Worm (Caenorhabditis elegans) whole organism, L3 larva: ENCODE measurements around the gene ran-3.

Experiments
- R02D3.7 ChIP-seq: fragments of 150-350 bp; optimal IDR thresholded peaks from 2 replicates; lab custom pipeline; 2014; ENCODE audit warnings: missing biosample characterization, missing genetic modification characterization
- ZK546.5 ChIP-seq: sonication (generic microtip); optimal IDR thresholded peaks from 2 replicates; lab custom pipeline; 2017; ENCODE audit warnings: missing biosample characterization, missing genetic modification characterization
- ama-1 ChIP-seq: fragments of 150-350 bp; optimal IDR thresholded peaks from 2 replicates; lab custom pipeline; 2018
- ceh-16 ChIP-seq: sonication (generic microtip); optimal IDR thresholded peaks from 2 replicates; lab custom pipeline; 2017; ENCODE audit warnings: missing biosample characterization, missing genetic modification characterization
- ceh-82 ChIP-seq: fragments of 150-350 bp; optimal IDR thresholded peaks from 2 replicates; lab custom pipeline; 2014; ENCODE audit warnings: missing biosample characterization, missing genetic modification characterization
- ceh-9 ChIP-seq: sonication (generic microtip); optimal IDR thresholded peaks from 2 replicates; lab custom pipeline; 2018; ENCODE audit warnings: missing biosample characterization, missing genetic modification characterization
- daf-12 ChIP-seq: fragments of 150-350 bp; optimal IDR thresholded peaks from 2 replicates; lab custom pipeline; 2014; ENCODE audit warnings: missing biosample characterization, missing genetic modification reagents, missing genetic modification characterization
- egl-27 ChIP-seq: sonication (generic microtip); optimal IDR thresholded peaks from 4 replicates; lab custom pipeline; 2017; ENCODE audit warnings: missing biosample characterization, missing genetic modification reagents, missing genetic modification characterization
- egl-5 ChIP-seq: fragments of 150-350 bp; optimal IDR thresholded peaks from 2 replicates; lab custom pipeline; 2017; ENCODE audit warnings: missing biosample characterization, missing genetic modification reagents, missing genetic modification characterization, inconsistent platforms
- elt-2 ChIP-seq: sonication (generic microtip); optimal IDR thresholded peaks from 2 replicates; lab custom pipeline; 2016; ENCODE audit warnings: missing genetic modification reagents, mild to moderate bottlenecking, missing genetic modification characterization, missing compliant biosample characterization
- elt-3 ChIP-seq, 3 experiments: fragments of 150-350 bp in 1 of 3; sonication (generic microtip) in 2 of 3; optimal IDR thresholded peaks; 2 replicates in 2 of 3; 4 replicates in 1 of 3; lab custom pipeline; 2014 to 2017; ENCODE audit warnings: missing biosample characterization in 3 of 3, missing genetic modification characterization in 3 of 3
- eor-1 ChIP-seq, 2 experiments: fragments of 150-350 bp; optimal IDR thresholded peaks; 2 replicates each; lab custom pipeline; 2014 to 2018; ENCODE audit warnings: missing biosample characterization in 2 of 2, missing genetic modification characterization in 2 of 2
- fkh-10 ChIP-seq: sonication (generic microtip); optimal IDR thresholded peaks from 2 replicates; lab custom pipeline; 2017; ENCODE audit warnings: missing biosample characterization, missing genetic modification reagents, missing genetic modification characterization
- fkh-2 ChIP-seq: fragments of 150-350 bp; optimal IDR thresholded peaks from 2 replicates; lab custom pipeline; 2014; ENCODE audit warnings: missing biosample characterization, missing genetic modification reagents, missing genetic modification characterization
- fos-1 ChIP-seq: fragments of 150-350 bp; optimal IDR thresholded peaks from 2 replicates; lab custom pipeline; 2014; ENCODE audit warnings: missing biosample characterization, missing genetic modification characterization
- hmg-11 ChIP-seq: sonication (generic microtip); optimal IDR thresholded peaks from 2 replicates; lab custom pipeline; 2016; ENCODE audit warnings: missing genetic modification characterization, missing compliant biosample characterization
- jun-1 ChIP-seq: fragments of 150-350 bp; optimal IDR thresholded peaks from 2 replicates; lab custom pipeline; 2014; ENCODE audit warnings: missing biosample characterization, missing genetic modification reagents, missing genetic modification characterization
- lin-15B ChIP-seq: fragments of 150-350 bp; optimal IDR thresholded peaks from 2 replicates; lab custom pipeline; 2014; ENCODE audit warnings: missing biosample characterization, missing genetic modification characterization
- lin-39 ChIP-seq: fragments of 150-350 bp; optimal IDR thresholded peaks from 2 replicates; lab custom pipeline; 2018; ENCODE audit warnings: missing biosample characterization, missing genetic modification reagents, missing genetic modification characterization
- lsy-12 ChIP-seq: sonication (generic microtip); optimal IDR thresholded peaks from 2 replicates; lab custom pipeline; 2016; ENCODE audit warnings: mild to moderate bottlenecking, missing genetic modification characterization, missing compliant biosample characterization
- mdl-1 ChIP-seq: fragments of 150-350 bp; optimal IDR thresholded peaks from 2 replicates; lab custom pipeline; 2014; ENCODE audit warnings: missing biosample characterization, missing genetic modification characterization
- mml-1 ChIP-seq: fragments of 150-350 bp; sonication (generic microtip); optimal IDR thresholded peaks from 3 replicates; lab custom pipeline; 2014; ENCODE audit warnings: missing biosample characterization, missing genetic modification characterization
- nfya-1 ChIP-seq: sonication (generic microtip); optimal IDR thresholded peaks from 2 replicates; lab custom pipeline; 2017; ENCODE audit warnings: missing genetic modification characterization, mild to moderate bottlenecking, missing compliant biosample characterization, antibody characterized with exemption, moderate library complexity; ENCODE audit not compliant: insufficient read depth
- nhr-11 ChIP-seq: fragments of 150-350 bp; optimal IDR thresholded peaks from 2 replicates; lab custom pipeline; 2014; ENCODE audit warnings: missing biosample characterization, missing genetic modification characterization
- nhr-23 ChIP-seq: fragments of 150-350 bp; optimal IDR thresholded peaks from 2 replicates; lab custom pipeline; 2014; ENCODE audit warnings: missing biosample characterization, missing genetic modification reagents, missing genetic modification characterization
- nhr-237 ChIP-seq: fragments of 150-350 bp; optimal IDR thresholded peaks from 2 replicates; lab custom pipeline; 2014; ENCODE audit warnings: missing biosample characterization, missing genetic modification characterization
- nhr-25 ChIP-seq: sonication (generic microtip); optimal IDR thresholded peaks from 2 replicates; lab custom pipeline; 2017; ENCODE audit warnings: missing biosample characterization, missing genetic modification characterization
- nhr-67 ChIP-seq: fragments of 150-350 bp; optimal IDR thresholded peaks from 2 replicates; lab custom pipeline; 2014; ENCODE audit warnings: missing biosample characterization, missing genetic modification characterization
- nhr-77 ChIP-seq: fragments of 150-350 bp; optimal IDR thresholded peaks from 2 replicates; lab custom pipeline; 2014; ENCODE audit warnings: missing biosample characterization, missing genetic modification characterization
- pha-4 ChIP-seq: fragments of 150-350 bp; optimal IDR thresholded peaks from 2 replicates; lab custom pipeline; 2014; ENCODE audit warnings: missing biosample characterization, missing genetic modification reagents, missing genetic modification characterization
- pqm-1 ChIP-seq: fragments of 150-350 bp; optimal IDR thresholded peaks from 2 replicates; lab custom pipeline; 2017; ENCODE audit warnings: missing biosample characterization, missing genetic modification characterization, inconsistent platforms
- sea-2 ChIP-seq: fragments of 150-350 bp; sonication (generic microtip); optimal IDR thresholded peaks from 4 replicates; lab custom pipeline; 2014; ENCODE audit warnings: missing biosample characterization, missing genetic modification reagents, missing genetic modification characterization
- tbx-2 ChIP-seq: sonication (generic microtip); optimal IDR thresholded peaks from 2 replicates; lab custom pipeline; 2016; ENCODE audit warnings: mild to moderate bottlenecking, missing genetic modification characterization, missing compliant biosample characterization
- unc-62 ChIP-seq: fragments of 150-350 bp; sonication (generic microtip); optimal IDR thresholded peaks from 4 replicates; lab custom pipeline; 2014; ENCODE audit warnings: missing biosample characterization, missing genetic modification reagents, missing genetic modification characterization
- zag-1 ChIP-seq: fragments of 150-350 bp; optimal IDR thresholded peaks from 2 replicates; lab custom pipeline; 2014; ENCODE audit warnings: missing biosample characterization, missing genetic modification characterization
- ztf-4 ChIP-seq: fragments of 150-350 bp; optimal IDR thresholded peaks from 2 replicates; lab custom pipeline; 2014; ENCODE audit warnings: missing biosample characterization, missing genetic modification characterization

ran-3 gene

ce11 chrII:8312012-8312411 is 12.8 kb downstream of the ran-3 start:
- TF ChIP-seq nhr-237, result no peak
- TF ChIP-seq sea-2 (GFP tag; lab: Kevin White, UChicago), result no peak
- TF ChIP-seq ztf-4 (tag; lab: Kevin White, UChicago), result no peak
- no peak for TF ChIP-seq lsy-12 (tag; lab: Kevin White, UChicago)
- no peak for TF ChIP-seq lin-15B (tag; lab: Kevin White, UChicago)
- no peak for TF ChIP-seq fos-1 (tag; lab: Kevin White, UChicago)
- TF ChIP-seq jun-1 (tag; lab: Kevin White, UChicago), result no peak
- no peak for TF ChIP-seq ceh-82
- no peak for TF ChIP-seq egl-5 (tag; lab: Kevin White, UChicago)
- TF ChIP-seq nhr-25 (tag; lab: Kevin White, UChicago), result no peak
- TF ChIP-seq ZK546.5 (tag; lab: Kevin White, UChicago), result no peak

ce11 chrII:8311484-8311883 is 13.4 kb downstream of the ran-3 start:
- no peak for TF ChIP-seq jun-1 (tag; lab: Kevin White, UChicago)
- no peak for TF ChIP-seq nhr-67
- no peak for TF ChIP-seq ZK546.5 (tag; lab: Kevin White, UChicago)
- TF ChIP-seq nfya-1 (tag; lab: Kevin White, UChicago), result no peak
- TF ChIP-seq elt-2, result no peak
- TF ChIP-seq nhr-23 (tag; lab: Kevin White, UChicago), result no peak
- TF ChIP-seq ceh-9, result no peak
- no peak for TF ChIP-seq fos-1 (tag; lab: Kevin White, UChicago)
- no peak for TF ChIP-seq pqm-1
- TF ChIP-seq mdl-1 (tag; lab: Kevin White, UChicago), result no peak
- no peak for TF ChIP-seq mml-1 (tag; lab: Kevin White, UChicago)
- TF ChIP-seq nhr-237, result no peak
- TF ChIP-seq ceh-82, result no peak
- no peak for TF ChIP-seq egl-27 (tag; lab: Kevin White, UChicago)
- TF ChIP-seq eor-1 (tag; optimal IDR thresholded peaks at IDR 0.05; lab: Kevin White, UChicago), result no peak

DNA sequence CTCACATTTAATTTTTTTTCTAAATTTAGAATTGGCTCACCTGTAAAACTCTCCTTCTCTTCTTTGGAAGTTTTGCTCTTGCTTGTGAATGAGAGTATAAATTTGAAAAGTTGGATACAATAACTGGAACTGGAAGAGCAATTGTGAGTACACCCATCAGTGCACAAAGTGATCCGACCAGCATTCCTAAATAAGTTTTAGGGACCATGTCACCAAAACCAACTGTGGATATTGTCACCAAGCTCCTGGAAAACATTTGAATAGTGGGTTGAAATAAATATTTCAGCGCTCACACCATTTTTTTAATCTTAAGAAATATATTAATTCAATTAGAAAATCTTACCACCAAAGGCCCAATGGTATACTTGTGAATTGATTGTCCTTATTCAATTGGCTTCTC is 16.5 kb downstream of the ran-3 start:
- no peak for TF ChIP-seq elt-3 (tag; optimal IDR thresholded peaks at IDR 0.05; lab: Kevin White, UChicago)
- no peak for TF ChIP-seq fkh-2
- TF ChIP-seq zag-1 (tag; lab: Kevin White, UChicago), result no peak
- no peak for TF ChIP-seq jun-1 (tag; lab: Kevin White, UChicago)
- no peak for TF ChIP-seq pha-4 (tag; lab: Kevin White, UChicago)
- TF ChIP-seq mdl-1 (tag; lab: Kevin White, UChicago), result no peak
- no peak for TF ChIP-seq lsy-12 (tag; lab: Kevin White, UChicago)
- no peak for TF ChIP-seq lin-39 (tag; lab: Kevin White, UChicago)
- no peak for TF ChIP-seq fos-1 (tag; lab: Kevin White, UChicago)
- no peak for TF ChIP-seq sea-2 (GFP tag; lab: Kevin White, UChicago)
- no peak for TF ChIP-seq nhr-77 (tag; lab: Kevin White, UChicago)
- no peak for TF ChIP-seq ceh-16
- no peak for TF ChIP-seq hmg-11 (tag; lab: Kevin White, UChicago)
- no peak for TF ChIP-seq unc-62 (GFP tag; lab: Kevin White, UChicago)
- TF ChIP-seq nhr-11 (tag; lab: Kevin White, UChicago), result no peak
- no peak for TF ChIP-seq ztf-4 (tag; lab: Kevin White, UChicago)
- no peak for TF ChIP-seq daf-12 (tag; lab: Kevin White, UChicago)

- TF ChIP-seq egl-5 (tag; lab: Kevin White, UChicago) (no peak), daf-12 (tag; lab: Kevin White, UChicago) (no peak), fkh-10 (GFP tag; lab: Kevin White, UChicago) (no peak), nhr-25 (tag; lab: Kevin White, UChicago) (no peak), ceh-16 (no peak), tbx-2 (tag; lab: Kevin White, UChicago) (no peak), nhr-77 (tag; lab: Kevin White, UChicago) (no peak), nhr-67 (no peak), zag-1 (tag; lab: Kevin White, UChicago) (no peak), R02D3.7 (tag; lab: Kevin White, UChicago) (no peak), hmg-11 (tag; lab: Kevin White, UChicago) (no peak), lin-39 (tag; lab: Kevin White, UChicago) (no peak), ama-1 (lab: Kevin White, UChicago) (no peak), ZK546.5 (tag; lab: Kevin White, UChicago) (no peak), pha-4 (tag; lab: Kevin White, UChicago) (no peak)
Measured at ce11 chrII:8295296-8295695, 29.6 kb downstream of the ran-3 start, which contains the start of gene nlp-55. Gene nlp-55, minus strand, starts transcription at chrII:8295396.
